Worm (Caenorhabditis elegans): ENCODE measurements around the gene btb-12.

DNA sequence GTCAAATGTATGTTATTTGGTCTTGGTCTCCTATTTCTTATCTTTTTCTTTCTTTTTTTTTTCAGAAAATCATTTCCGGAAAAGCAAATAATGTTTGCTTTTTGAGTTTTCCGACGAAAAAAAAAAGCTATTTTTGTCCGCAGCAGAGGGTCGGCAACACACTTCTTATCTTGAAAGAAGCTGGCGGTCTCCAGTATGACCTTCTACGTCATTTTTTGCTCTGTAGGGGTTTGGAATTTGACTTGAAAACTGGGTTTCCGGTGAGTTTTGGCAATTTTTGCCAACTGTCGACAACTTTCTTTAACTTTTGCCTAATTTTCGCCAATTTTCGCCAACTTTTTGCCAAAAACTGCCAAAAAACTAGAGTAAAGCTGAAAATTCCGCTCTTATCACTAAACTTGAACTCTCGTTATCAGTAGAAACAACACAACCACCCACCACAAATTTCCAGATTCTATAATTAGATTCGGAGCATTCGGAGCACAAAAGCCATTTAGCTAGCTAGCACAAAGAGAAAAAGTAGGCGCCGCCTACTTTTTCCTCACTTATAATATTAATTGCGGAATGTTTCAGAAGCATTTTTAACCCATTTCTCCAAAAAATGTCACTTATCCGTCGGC lies 15.4 kb downstream of the btb-12 start, which contains the start of gene nhx-6:
- TF ChIP-seq dao-5 (tag; optimal IDR thresholded peaks at IDR 0.05) (no peak), him-1 (tag; optimal IDR thresholded peaks at IDR 0.05) (no peak), W03F9.2 (tag; optimal IDR thresholded peaks at IDR 0.05) (no peak)
